Worm (Caenorhabditis elegans): Measurements from ENCODE around the gene H10E21.5.

H10E21.5 gene

DNA sequence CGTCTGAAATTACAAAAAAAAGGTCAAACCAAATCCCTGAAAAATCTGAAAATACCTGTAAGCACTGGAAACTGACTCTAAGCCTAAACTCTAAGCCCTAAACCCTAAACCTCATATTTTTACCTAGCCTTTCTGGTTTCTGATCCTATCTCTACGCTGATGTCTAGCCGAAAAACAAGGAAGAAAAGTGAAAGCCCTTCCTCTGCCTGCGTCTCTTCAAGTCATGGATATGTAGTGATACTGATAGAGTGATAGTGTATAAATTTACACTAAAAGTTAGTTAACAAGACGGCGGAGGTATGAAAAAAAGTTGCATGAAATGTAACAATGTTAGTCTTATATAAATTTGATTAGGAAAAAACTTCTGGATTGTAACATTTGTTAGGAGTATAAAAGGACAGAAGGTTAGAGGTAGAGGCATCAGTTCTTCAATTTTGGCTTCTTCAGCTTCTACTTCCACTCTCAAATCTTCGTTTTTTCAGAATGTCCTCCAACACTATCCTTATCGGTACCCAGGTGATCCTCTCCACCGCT, 16.9 kb upstream of the H10E21.5 start, which contains the start of gene col-88:
Gene col-88, plus strand, starts transcription at position 484 of the 534 bp plus-strand sequence.
- TF ChIP-seq ztf-4 (tag; optimal IDR thresholded peaks at IDR 0.05) (no peak), nhr-23 (tag; optimal IDR thresholded peaks at IDR 0.05) (peak; percentile 31)

DNA sequence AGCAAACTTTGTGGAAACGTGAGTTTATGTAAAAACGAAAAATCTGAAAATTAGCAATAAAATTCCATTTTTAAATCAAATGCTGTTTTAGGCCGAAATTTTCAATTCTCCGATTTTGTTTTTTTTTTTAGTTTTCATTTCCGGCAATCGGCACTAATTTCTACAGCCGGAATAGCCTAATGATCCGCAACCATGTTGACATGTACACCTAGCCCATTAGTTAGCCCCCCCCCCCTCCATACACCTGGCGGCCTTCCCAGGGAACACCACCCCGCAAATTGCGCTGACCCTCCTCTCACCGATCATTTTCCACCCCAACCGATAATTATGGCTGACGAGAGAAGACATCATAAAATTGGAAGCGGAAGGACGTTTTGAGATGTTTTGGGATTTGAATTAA, 15.8 kb upstream of the H10E21.5 start:
- TF ChIP-seq nhr-23 (tag; optimal IDR thresholded peaks at IDR 0.05) = peak; percentile 25
- TF ChIP-seq nhr-11 (tag; optimal IDR thresholded peaks at IDR 0.05) = no peak
- TF ChIP-seq nhr-237 (tag; optimal IDR thresholded peaks at IDR 0.05) = no peak
- TF ChIP-seq lsy-12 (tag; optimal IDR thresholded peaks at IDR 0.05) = no peak

DNA sequence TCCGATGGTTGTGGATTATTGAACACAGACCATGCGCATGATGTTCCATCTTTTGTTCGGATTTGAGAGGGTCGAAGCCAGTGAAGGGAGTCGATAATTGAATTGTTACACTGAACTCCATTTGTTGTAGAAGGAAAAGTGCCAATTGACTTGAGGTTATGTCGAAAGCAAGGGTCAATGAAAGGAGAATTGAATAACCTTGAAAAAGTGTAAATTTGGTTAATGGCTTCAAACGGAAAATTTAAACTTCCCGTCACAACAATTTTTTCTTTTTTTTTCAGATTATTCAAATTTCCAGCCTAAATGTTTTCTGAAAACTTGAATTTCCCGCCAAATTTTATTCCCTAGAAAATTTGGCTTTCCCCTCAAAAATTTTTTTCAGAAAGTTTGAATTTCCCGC, 14.4 kb upstream of the H10E21.5 start, which contains the start of gene clp-10:
Gene clp-10, minus strand, starts transcription at position 101 of the 400 bp plus-strand sequence.
- TF ChIP-seq nhr-67 (tag; optimal IDR thresholded peaks at IDR 0.05) (no peak), egl-27 (tag; optimal IDR thresholded peaks at IDR 0.05) (no peak), nhr-11 (tag; optimal IDR thresholded peaks at IDR 0.05) (no peak), ztf-4 (tag; optimal IDR thresholded peaks at IDR 0.05) (no peak), pha-4 (tag; optimal IDR thresholded peaks at IDR 0.05) (no peak), ceh-16 (tag; optimal IDR thresholded peaks at IDR 0.05) (no peak), nhr-77 (tag; optimal IDR thresholded peaks at IDR 0.05) (no peak), lsy-12 (tag; optimal IDR thresholded peaks at IDR 0.05) (no peak), nhr-25 (tag; optimal IDR thresholded peaks at IDR 0.05) (no peak), daf-12 (tag; optimal IDR thresholded peaks at IDR 0.05) (no peak), R02D3.7 (tag; optimal IDR thresholded peaks at IDR 0.05) (no peak), ceh-82 (tag; optimal IDR thresholded peaks at IDR 0.05) (no peak), skn-1 (tag; optimal IDR thresholded peaks at IDR 0.05) (no peak), sea-2 (GFP tag; optimal IDR thresholded peaks at IDR 0.05) (no peak), jun-1 (tag; optimal IDR thresholded peaks at IDR 0.05) (no peak), elt-3 (tag; optimal IDR thresholded peaks at IDR 0.05) (no peak), unc-39 (tag; optimal IDR thresholded peaks at IDR 0.05) (no peak), lin-15B (tag; optimal IDR thresholded peaks at IDR 0.05) (no peak), ZK546.5 (tag; optimal IDR thresholded peaks at IDR 0.05) (no peak)

DNA sequence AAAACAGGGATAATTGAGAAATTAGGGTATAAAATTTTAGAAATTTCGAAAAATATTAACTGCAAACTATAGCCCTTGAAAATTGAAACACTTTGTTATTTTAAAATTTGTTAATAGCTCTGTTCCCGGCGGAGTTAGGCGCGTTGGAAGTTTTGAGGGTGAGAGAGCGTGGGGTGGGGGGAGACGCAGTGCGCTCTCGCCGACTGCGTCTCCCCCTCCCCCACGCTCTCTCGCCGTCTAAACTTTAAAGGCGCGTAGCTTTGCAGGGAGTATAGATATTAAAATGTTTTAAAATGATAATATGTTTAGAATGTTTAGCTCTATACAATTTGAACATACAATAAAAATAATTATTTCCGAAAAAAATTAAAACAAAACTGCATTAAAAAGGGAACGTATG, 9.5 kb upstream of the H10E21.5 start:
- no peak for TF ChIP-seq nhr-67 (tag; optimal IDR thresholded peaks at IDR 0.05)
- TF ChIP-seq sea-2 (GFP tag; optimal IDR thresholded peaks at IDR 0.05) = no peak
- no peak for TF ChIP-seq egl-27 (tag; optimal IDR thresholded peaks at IDR 0.05)
- TF ChIP-seq zag-1 (tag; optimal IDR thresholded peaks at IDR 0.05) = no peak
- no peak for TF ChIP-seq tbx-2 (tag; optimal IDR thresholded peaks at IDR 0.05)
- no peak for TF ChIP-seq unc-62 (GFP tag; optimal IDR thresholded peaks at IDR 0.05)
- TF ChIP-seq nhr-11 (tag; optimal IDR thresholded peaks at IDR 0.05) = no peak
- no peak for TF ChIP-seq snpc-4 (tag; optimal IDR thresholded peaks at IDR 0.05)

DNA sequence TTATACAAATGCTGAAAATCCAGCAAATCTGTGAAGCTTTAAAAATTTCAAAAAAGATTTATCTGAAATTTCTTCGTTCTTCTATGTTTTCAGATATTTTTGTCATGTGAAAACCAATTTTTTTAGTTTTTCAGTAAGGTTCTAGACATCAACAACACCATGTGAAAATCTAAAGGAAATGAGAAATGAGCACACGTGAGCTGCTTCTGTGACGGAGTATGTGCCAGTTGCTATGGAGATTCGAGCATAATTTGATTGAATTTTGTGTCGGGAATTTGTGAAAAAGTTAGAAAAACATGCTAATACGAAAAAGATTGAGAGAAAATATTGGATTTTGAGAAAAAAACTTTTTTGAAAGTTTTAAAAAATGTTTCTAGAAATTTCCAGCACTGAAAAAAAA, 7.8 kb upstream of the H10E21.5 start:
- TF ChIP-seq elt-1 (tag; optimal IDR thresholded peaks at IDR 0.05) (no peak), jun-1 (tag; optimal IDR thresholded peaks at IDR 0.05) (no peak)

DNA sequence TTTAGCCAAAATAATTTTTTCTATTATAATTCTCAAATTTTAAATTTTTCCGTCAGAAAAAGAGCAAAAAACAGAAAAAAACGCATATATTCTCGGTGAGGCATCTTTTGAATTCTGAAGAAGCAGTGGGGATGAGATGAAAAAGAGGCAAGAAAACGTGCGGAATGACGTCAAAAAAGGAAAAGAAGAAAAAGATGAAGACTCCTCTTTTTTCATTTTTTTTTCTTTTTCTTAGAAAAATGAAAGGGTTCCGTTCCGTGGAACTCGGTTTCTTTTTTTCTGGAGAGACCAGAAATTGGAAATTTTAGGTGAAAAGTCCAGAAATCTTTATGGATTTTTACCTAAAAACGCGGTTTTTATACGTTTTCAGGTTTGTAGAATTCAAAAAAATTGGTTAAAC, 6.6 kb upstream of the H10E21.5 start:
- TF ChIP-seq sea-2 (GFP tag; optimal IDR thresholded peaks at IDR 0.05) = no peak
- peak; percentile 35 for TF ChIP-seq nfya-1 (tag; optimal IDR thresholded peaks at IDR 0.05; ENCODE audit: insufficient read depth)
- TF ChIP-seq lin-15B (tag; optimal IDR thresholded peaks at IDR 0.05) = no peak
- TF ChIP-seq nhr-25 (tag; optimal IDR thresholded peaks at IDR 0.05) = no peak
- TF ChIP-seq elt-1 (tag; optimal IDR thresholded peaks at IDR 0.05) = no peak
- peak; percentile 94 for TF ChIP-seq fkh-10 (GFP tag; optimal IDR thresholded peaks at IDR 0.05)
- no peak for TF ChIP-seq pqm-1 (tag; optimal IDR thresholded peaks at IDR 0.05)

DNA sequence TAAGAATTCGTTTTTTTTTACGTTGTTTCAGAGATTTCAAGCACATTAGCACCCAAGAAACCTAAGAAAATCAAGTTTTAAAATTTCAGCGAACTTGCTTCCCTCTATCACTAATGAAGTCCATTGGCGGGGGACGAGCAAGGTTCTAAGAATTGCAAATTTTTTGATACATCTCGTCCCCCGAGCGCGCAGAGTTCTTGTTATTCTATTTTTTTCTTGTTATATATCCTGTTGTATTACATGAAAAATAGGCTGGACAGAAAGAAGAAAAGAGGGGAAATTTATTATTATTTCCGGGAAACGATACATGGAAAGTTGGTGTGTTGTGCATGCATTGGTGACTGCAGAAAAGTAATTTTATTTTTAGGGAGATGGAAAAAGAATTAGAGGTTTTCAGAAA, 5.9 kb upstream of the H10E21.5 start:
- TF ChIP-seq ztf-11 (tag; optimal IDR thresholded peaks at IDR 0.05) (no peak), nhr-76 (tag; optimal IDR thresholded peaks at IDR 0.05) (no peak), fkh-2 (tag; optimal IDR thresholded peaks at IDR 0.05) (no peak), lin-39 (tag; optimal IDR thresholded peaks at IDR 0.05) (no peak), nhr-23 (tag; optimal IDR thresholded peaks at IDR 0.05) (no peak), unc-62 (GFP tag; optimal IDR thresholded peaks at IDR 0.05) (no peak), tbx-2 (tag; optimal IDR thresholded peaks at IDR 0.05) (no peak), ceh-9 (tag; optimal IDR thresholded peaks at IDR 0.05) (no peak), unc-39 (tag; optimal IDR thresholded peaks at IDR 0.05) (no peak), R02D3.7 (tag; optimal IDR thresholded peaks at IDR 0.05) (no peak), sea-2 (GFP tag; optimal IDR thresholded peaks at IDR 0.05) (no peak), fos-1 (tag; optimal IDR thresholded peaks at IDR 0.05) (no peak), egl-5 (tag; optimal IDR thresholded peaks at IDR 0.05) (no peak), elt-1 (tag; optimal IDR thresholded peaks at IDR 0.05) (no peak), ceh-28 (tag; optimal IDR thresholded peaks at IDR 0.05) (no peak), eor-1 (tag; optimal IDR thresholded peaks at IDR 0.05) (no peak), mdl-1 (tag; optimal IDR thresholded peaks at IDR 0.05) (no peak), jun-1 (tag; optimal IDR thresholded peaks at IDR 0.05) (no peak), ceh-82 (tag; optimal IDR thresholded peaks at IDR 0.05) (no peak)
